Fruit fly (Drosophila melanogaster) whole organism, embryonic: ENCODE data around the gene dnc.

ENCODE experiments used
- Atf6 ChIP-seq: fragments of 200-800 bp; sonication (Bioruptor generic); IDR thresholded peaks from 2 replicates; pipeline ENCODE4 v1.3.6; 2022; ENCODE audit warnings: missing biosample characterization, missing genetic modification characterization
- BtbVII ChIP-seq: fragments of 200-800 bp; sonication (Bioruptor generic); optimal IDR thresholded peaks from 3 replicates; lab custom pipeline; 2017; ENCODE audit warnings: missing biosample characterization, mild to moderate bottlenecking, missing genetic modification characterization
- CG10431 ChIP-seq: fragments of 200-800 bp; sonication (Bioruptor generic); optimal IDR thresholded peaks from 3 replicates; lab custom pipeline; 2018; ENCODE audit warnings: missing biosample characterization, mild to moderate bottlenecking, missing genetic modification characterization
- CG11560 ChIP-seq: fragments of 200-800 bp; sonication (Bioruptor generic); IDR thresholded peaks from 3 replicates; pipeline ENCODE4 v1.3.6; 2022; ENCODE audit warnings: missing biosample characterization, missing genetic modification characterization
- CG12299 ChIP-seq: fragments of 200-800 bp; sonication (Bioruptor generic); optimal IDR thresholded peaks from 2 replicates; lab custom pipeline; 2018; ENCODE audit warnings: missing biosample characterization, mild to moderate bottlenecking, missing genetic modification characterization
- CG1233 ChIP-seq: fragments of 200-800 bp; sonication (Bioruptor generic); optimal IDR thresholded peaks from 4 replicates; lab custom pipeline; 2018; ENCODE audit warnings: missing biosample characterization, mild to moderate bottlenecking, missing genetic modification characterization
- CG13894 ChIP-seq: fragments of 200-800 bp; sonication (Bioruptor generic); optimal IDR thresholded peaks from 3 replicates; lab custom pipeline; 2018; ENCODE audit warnings: missing biosample characterization, mild to moderate bottlenecking, missing genetic modification characterization, moderate library complexity
- CG1603 ChIP-seq: fragments of 200-800 bp; sonication (Bioruptor generic); optimal IDR thresholded peaks from 2 replicates; lab custom pipeline; 2019; ENCODE audit warnings: missing biosample characterization, mild to moderate bottlenecking, missing genetic modification characterization, moderate library complexity
- CG16813 ChIP-seq: fragments of 200-800 bp; sonication (Bioruptor generic); IDR thresholded peaks from 3 replicates; pipeline ENCODE4 v1.3.6; 2022; ENCODE audit warnings: missing biosample characterization, missing genetic modification characterization; ENCODE audit not compliant: partially characterized antibody
- CG16863 ChIP-seq: fragments of 200-800 bp; sonication (Bioruptor generic); optimal IDR thresholded peaks from 3 replicates; lab custom pipeline; 2016; ENCODE audit warnings: missing biosample characterization, missing genetic modification characterization
- CG17568 ChIP-seq: fragments of 200-800 bp; sonication (Bioruptor generic); optimal IDR thresholded peaks from 2 replicates; lab custom pipeline; 2018; ENCODE audit warnings: missing biosample characterization, mild to moderate bottlenecking, missing genetic modification characterization, moderate library complexity
- CG18262 ChIP-seq: fragments of 200-800 bp; optimal IDR thresholded peaks from 3 replicates; lab custom pipeline; 2019; ENCODE audit warnings: missing biosample characterization, mild to moderate bottlenecking, missing genetic modification characterization, moderate library complexity
- CG18599 ChIP-seq: fragments of 200-800 bp; sonication (Bioruptor generic); optimal IDR thresholded peaks from 3 replicates; lab custom pipeline; 2017; ENCODE audit warnings: missing biosample characterization, missing genetic modification characterization, mild to moderate bottlenecking, moderate library complexity, missing genetic modification reagents
- CG18619 ChIP-seq: fragments of 200-800 bp; sonication (Bioruptor generic); optimal IDR thresholded peaks from 3 replicates; lab custom pipeline; 2017; ENCODE audit warnings: missing biosample characterization, mild to moderate bottlenecking, missing genetic modification characterization
- CG2202 ChIP-seq: fragments of 200-800 bp; sonication (Bioruptor generic); optimal IDR thresholded peaks from 2 replicates; lab custom pipeline; 2018; ENCODE audit warnings: missing biosample characterization, mild to moderate bottlenecking, missing genetic modification characterization
- CG31388 ChIP-seq: fragments of 200-800 bp; sonication (Bioruptor generic); optimal IDR thresholded peaks from 2 replicates; lab custom pipeline; 2016; ENCODE audit warnings: missing biosample characterization, missing genetic modification characterization
- CG3847 ChIP-seq: fragments of 200-800 bp; sonication (Bioruptor generic); IDR thresholded peaks from 2 replicates; pipeline ENCODE4 v1.3.6; 2022; ENCODE audit warnings: missing biosample characterization, missing genetic modification characterization
- CG3995 ChIP-seq: fragments of 200-800 bp; sonication (Bioruptor generic); optimal IDR thresholded peaks from 3 replicates; lab custom pipeline; 2016; ENCODE audit warnings: missing biosample characterization, missing genetic modification characterization
- CG4730 ChIP-seq: fragments of 200-800 bp; sonication (Bioruptor generic); IDR thresholded peaks from 2 replicates; pipeline ENCODE4 v1.3.6; 2022; ENCODE audit warnings: missing biosample characterization, missing genetic modification characterization
- CG6854 ChIP-seq: fragments of 200-800 bp; sonication (Bioruptor generic); optimal IDR thresholded peaks from 3 replicates; lab custom pipeline; 2017; ENCODE audit warnings: missing biosample characterization, mild to moderate bottlenecking, missing genetic modification characterization
- CG9437 ChIP-seq: fragments of 200-800 bp; sonication (Bioruptor generic); optimal IDR thresholded peaks from 2 replicates; lab custom pipeline; 2018; ENCODE audit warnings: missing biosample characterization, mild to moderate bottlenecking, missing genetic modification characterization
- CG9727 ChIP-seq: fragments of 200-800 bp; sonication (Bioruptor generic); optimal IDR thresholded peaks from 3 replicates; lab custom pipeline; 2017; ENCODE audit warnings: missing biosample characterization, mild to moderate bottlenecking, missing genetic modification characterization
- Camta ChIP-seq: fragments of 200-800 bp; sonication (Bioruptor generic); optimal IDR thresholded peaks from 2 replicates; lab custom pipeline; 2016; ENCODE audit warnings: missing biosample characterization, missing genetic modification characterization
- Dad ChIP-seq: fragments of 200-800 bp; sonication (Bioruptor generic); optimal IDR thresholded peaks from 3 replicates; lab custom pipeline; 2016; ENCODE audit warnings: missing biosample characterization, missing genetic modification characterization
- Elba2 ChIP-seq: fragments of 200-800 bp; sonication (Bioruptor generic); optimal IDR thresholded peaks from 3 replicates; lab custom pipeline; 2016; ENCODE audit warnings: missing biosample characterization, missing genetic modification characterization
- Ets97D ChIP-seq: fragments of 200-800 bp; sonication (Bioruptor generic); optimal IDR thresholded peaks from 3 replicates; lab custom pipeline; 2016; ENCODE audit warnings: missing biosample characterization, missing genetic modification characterization
- GATAe ChIP-seq: fragments of 200-800 bp; sonication (Bioruptor generic); conservative IDR thresholded peaks from 2 replicates; pipeline ENCODE4 v1.3.6; 2022; ENCODE audit warnings: missing biosample characterization, missing genetic modification characterization
- Gug ChIP-seq: fragments of 200-800 bp; sonication (Bioruptor generic); IDR thresholded peaks from 4 replicates; pipeline ENCODE4 v1.3.6; 2022; ENCODE audit warnings: missing biosample characterization, missing genetic modification characterization
- HLHmδ ChIP-seq: fragments of 200-800 bp; sonication (Bioruptor generic); optimal IDR thresholded peaks from 2 replicates; lab custom pipeline; 2018; ENCODE audit warnings: missing biosample characterization, mild to moderate bottlenecking, missing genetic modification characterization, moderate library complexity
- MTF-1 ChIP-seq: fragments of 200-800 bp; sonication (Bioruptor generic); optimal IDR thresholded peaks from 2 replicates; lab custom pipeline; 2018; ENCODE audit warnings: missing biosample characterization, mild to moderate bottlenecking, missing genetic modification characterization, borderline replicate concordance
- Opbp ChIP-seq: fragments of 200-800 bp; sonication (Bioruptor generic); IDR thresholded peaks from 3 replicates; pipeline ENCODE4 v1.3.6; 2022; ENCODE audit warnings: missing biosample characterization, missing genetic modification characterization; ENCODE audit not compliant: partially characterized antibody
- Ptx1 ChIP-seq: fragments of 200-800 bp; sonication (Bioruptor generic); IDR thresholded peaks from 2 replicates; pipeline ENCODE4 v1.3.6; 2022; ENCODE audit warnings: missing biosample characterization, missing genetic modification characterization
- Rx ChIP-seq: fragments of 200-800 bp; sonication (Bioruptor generic); IDR thresholded peaks from 2 replicates; pipeline ENCODE4 v1.3.6; 2022; ENCODE audit warnings: missing biosample characterization, missing genetic modification characterization
- Six4 ChIP-seq: fragments of 200-800 bp; sonication (Bioruptor generic); optimal IDR thresholded peaks from 2 replicates; lab custom pipeline; 2016; ENCODE audit warnings: missing biosample characterization, missing genetic modification characterization
- ash1 ChIP-seq: fragments of 200-800 bp; sonication (Bioruptor generic); optimal IDR thresholded peaks from 2 replicates; lab custom pipeline; 2018; ENCODE audit warnings: missing biosample characterization, mild to moderate bottlenecking, missing genetic modification characterization
- bcd ChIP-seq: fragments of 200-800 bp; sonication (Bioruptor generic); optimal IDR thresholded peaks from 2 replicates; lab custom pipeline; 2017; ENCODE audit warnings: missing biosample characterization, mild to moderate bottlenecking, missing genetic modification characterization
- ftz-f1 ChIP-seq: fragments of 200-800 bp; sonication (Bioruptor generic); optimal IDR thresholded peaks from 2 replicates; lab custom pipeline; 2016; ENCODE audit warnings: missing biosample characterization, missing genetic modification characterization
- lilli ChIP-seq: fragments of 200-800 bp; sonication (Bioruptor generic); optimal IDR thresholded peaks from 3 replicates; lab custom pipeline; 2016; ENCODE audit warnings: missing biosample characterization, missing genetic modification characterization
- nerfin-2 ChIP-seq: fragments of 200-800 bp; sonication (Bioruptor generic); IDR thresholded peaks from 2 replicates; pipeline ENCODE4 v1.3.6; 2022; ENCODE audit warnings: missing biosample characterization, missing genetic modification characterization; ENCODE audit not compliant: partially characterized antibody
- phol ChIP-seq: fragments of 200-800 bp; sonication (Bioruptor generic); optimal IDR thresholded peaks from 3 replicates; lab custom pipeline; 2018; ENCODE audit warnings: missing biosample characterization, mild to moderate bottlenecking, missing genetic modification characterization, moderate library complexity
- repo ChIP-seq: fragments of 200-800 bp; sonication (Bioruptor generic); optimal IDR thresholded peaks from 2 replicates; lab custom pipeline; 2016; ENCODE audit warnings: missing biosample characterization, missing genetic modification characterization
- so ChIP-seq: fragments of 200-800 bp; sonication (Bioruptor generic); IDR thresholded peaks from 3 replicates; pipeline ENCODE4 v1.3.6; 2022; ENCODE audit warnings: missing biosample characterization, missing genetic modification characterization
- ssp ChIP-seq: fragments of 200-800 bp; sonication (Bioruptor generic); IDR thresholded peaks from 2 replicates; pipeline ENCODE4 v1.3.6; 2022; ENCODE audit warnings: missing biosample characterization, missing genetic modification characterization
- tap ChIP-seq: fragments of 200-800 bp; optimal IDR thresholded peaks from 3 replicates; lab custom pipeline; 2019; ENCODE audit warnings: missing biosample characterization, mild to moderate bottlenecking, missing genetic modification characterization, moderate library complexity
- tin ChIP-seq: fragments of 200-800 bp; sonication (Bioruptor generic); optimal IDR thresholded peaks from 3 replicates; lab custom pipeline; 2016; ENCODE audit warnings: missing biosample characterization, missing genetic modification characterization
- tup ChIP-seq: fragments of 200-800 bp; sonication (Bioruptor generic); optimal IDR thresholded peaks from 2 replicates; lab custom pipeline; 2016; ENCODE audit warnings: missing biosample characterization, mild to moderate bottlenecking, missing genetic modification characterization, moderate library complexity
- tx ChIP-seq: fragments of 200-800 bp; sonication (Bioruptor generic); optimal IDR thresholded peaks from 2 replicates; lab custom pipeline; 2016; ENCODE audit warnings: missing biosample characterization, missing genetic modification characterization
- unc-4 ChIP-seq: fragments of 200-800 bp; sonication (Bioruptor generic); IDR thresholded peaks from 2 replicates; pipeline ENCODE4 v1.3.6; 2022; ENCODE audit warnings: missing biosample characterization, missing genetic modification characterization; ENCODE audit not compliant: partially characterized antibody
- wdn ChIP-seq: fragments of 200-800 bp; sonication (Bioruptor generic); IDR thresholded peaks from 2 replicates; pipeline ENCODE4 v1.3.6; 2022; ENCODE audit warnings: missing biosample characterization, missing genetic modification characterization
- yki ChIP-seq: fragments of >200 bp; optimal IDR thresholded peaks from 3 replicates; lab custom pipeline; 2018
- zfh2 ChIP-seq: fragments of 200-800 bp; sonication (Bioruptor generic); optimal IDR thresholded peaks from 2 replicates; lab custom pipeline; 2016; ENCODE audit warnings: missing biosample characterization, missing genetic modification characterization

The dnc gene

dm6 chrX:3357724-3358179 is 181.5 kb downstream of the dnc start (continued):
- TF ChIP-seq CG13894 = no peak
- peak; percentile 40 for TF ChIP-seq tup (GFP tag; lab: Kevin White, UChicago)
- no peak for TF ChIP-seq CG17568
- peak; percentile 1 for TF ChIP-seq CG12299 (tag; lab: Kevin White, UChicago)
- TF ChIP-seq MTF-1 (GFP tag; lab: Kevin White, UChicago) = peak; percentile 68
- peak; percentile 36 for TF ChIP-seq CG18619 (GFP tag; lab: Kevin White, UChicago)
- peak; percentile 48 for TF ChIP-seq HLHmδ
- no peak for TF ChIP-seq nerfin-2 (GFP tag; lab: Robert Waterston, UW)
- TF ChIP-seq CG1603 = peak; percentile 6
- no peak for TF ChIP-seq CG6854
- no peak for TF ChIP-seq Atf6 (GFP tag; lab: Robert Waterston, UW)
- TF ChIP-seq CG1233 (GFP tag; lab: Kevin White, UChicago) = peak; percentile 21
- TF ChIP-seq CG9437 (GFP tag; lab: Kevin White, UChicago) = no peak
- no peak for TF ChIP-seq Elba2
- TF ChIP-seq repo = no peak
- TF ChIP-seq bcd (GFP tag; lab: Kevin White, UChicago) = peak; percentile 35
- peak; percentile 11 for TF ChIP-seq tin (GFP tag; lab: Kevin White, UChicago)
- TF ChIP-seq CG11560 (tag; lab: Robert Waterston, UW) = no peak
- TF ChIP-seq ftz-f1 (GFP tag; lab: Kevin White, UChicago) = no peak
- TF ChIP-seq CG16863 (GFP tag; lab: Kevin White, UChicago) = no peak
- TF ChIP-seq zfh2 (GFP tag; lab: Kevin White, UChicago) = no peak
- no peak for TF ChIP-seq CG16813 (GFP tag; lab: Robert Waterston, UW)
- no peak for TF ChIP-seq CG4730 (GFP tag; lab: Robert Waterston, UW)
- no peak for TF ChIP-seq Rx (GFP tag; lab: Robert Waterston, UW)
- no peak for TF ChIP-seq CG3995 (GFP tag; lab: Kevin White, UChicago)
- TF ChIP-seq CG2202 (tag; lab: Kevin White, UChicago) = peak; percentile 9
- peak; percentile 33 for TF ChIP-seq CG10431
- TF ChIP-seq Gug = no peak
- no peak for TF ChIP-seq tap
- no peak for TF ChIP-seq Opbp
- TF ChIP-seq CG18599 (GFP tag; lab: Kevin White, UChicago) = peak; percentile 50
- no peak for TF ChIP-seq wdn (GFP tag; lab: Robert Waterston, UW)
- TF ChIP-seq Six4 (GFP tag; lab: Kevin White, UChicago) = peak; percentile 55
- TF ChIP-seq GATAe = no peak
- peak; percentile 50; the same call in 1 of the 2 replicates for TF ChIP-seq Ptx1
- TF ChIP-seq Camta = peak; percentile 13
- TF ChIP-seq CG3847 (GFP tag; lab: Robert Waterston, UW) = no peak
- TF ChIP-seq ash1 (GFP tag; lab: Kevin White, UChicago) = no peak
- no peak for TF ChIP-seq Dad (GFP tag; lab: Kevin White, UChicago)
- TF ChIP-seq CG18262 = peak; percentile 53
- peak; percentile 24; the same call in 1 of the 3 replicates for TF ChIP-seq so
- no peak for TF ChIP-seq unc-4 (GFP tag; lab: Robert Waterston, UW)
- no peak for TF ChIP-seq Ets97D
- TF ChIP-seq CG31388 (GFP tag; lab: Kevin White, UChicago) = no peak
- peak; percentile 27 for TF ChIP-seq BtbVII (GFP tag; lab: Kevin White, UChicago)
- TF ChIP-seq ssp (GFP tag; lab: Robert Waterston, UW) = no peak
- no peak for TF ChIP-seq yki (lab: Kevin White, UChicago)
- no peak for TF ChIP-seq tx
- TF ChIP-seq phol (tag; lab: Kevin White, UChicago) = peak; percentile 34
- no peak for TF ChIP-seq lilli (GFP tag; lab: Kevin White, UChicago)
- peak; percentile 43 for TF ChIP-seq CG9727 (GFP tag; lab: Kevin White, UChicago)
